Worm (Caenorhabditis elegans): ENCODE results near the gene F16B4.5.

The F16B4.5 gene

DNA sequence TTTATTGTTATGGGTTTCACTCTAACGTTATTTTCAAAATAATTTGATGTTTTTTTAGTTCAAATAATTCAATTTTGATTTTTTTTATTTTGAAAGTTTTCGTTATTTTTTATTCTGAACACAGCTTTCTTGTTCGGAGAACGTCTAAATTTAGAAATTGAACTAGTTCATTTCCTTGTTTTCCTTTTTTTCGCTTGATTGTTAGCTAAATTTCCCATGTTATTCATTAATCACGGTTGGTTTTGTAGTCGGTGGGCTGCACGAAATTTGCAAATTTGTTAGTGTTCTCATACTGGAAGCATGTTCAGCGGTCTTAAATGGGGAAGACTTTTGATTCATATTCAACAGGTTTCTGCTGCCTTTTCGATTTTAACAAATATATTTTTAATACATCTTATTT is 47.6 kb downstream of the F16B4.5 start, which contains the start of gene str-222:
str-222 (plus strand) TSS at position 301 of the 400 bp plus-strand sequence.
- TF ChIP-seq T26A5.8 (tag; optimal IDR thresholded peaks at IDR 0.05) (no peak), hmg-1.2 (GFP tag; IDR thresholded peaks at IDR 0.05) (no peak), him-1 (tag; optimal IDR thresholded peaks at IDR 0.05) (no peak), ztf-28 (GFP tag; IDR thresholded peaks at IDR 0.05) (no peak), ztf-18 (tag; optimal IDR thresholded peaks at IDR 0.05) (no peak), B0019.2 (GFP tag; conservative IDR thresholded peaks at IDR 0.05) (no peak), lsy-27 (tag; optimal IDR thresholded peaks at IDR 0.05; ENCODE audit: borderline replicate concordance, insufficient read depth) (no peak), ekl-4 (GFP tag; IDR thresholded peaks at IDR 0.05) (no peak), F10E7.11 (tag; optimal IDR thresholded peaks at IDR 0.05) (no peak)

- no peak for TF ChIP-seq Y53G8AR.9 (GFP tag; conservative IDR thresholded peaks at IDR 0.05)
- no peak for TF ChIP-seq ztf-28 (GFP tag; IDR thresholded peaks at IDR 0.05)
- TF ChIP-seq T07F8.4 (tag; optimal IDR thresholded peaks at IDR 0.05), result no peak
- TF ChIP-seq aptf-3 (GFP tag; IDR thresholded peaks at IDR 0.05), result no peak
- no peak for TF ChIP-seq atf-7 (tag; optimal IDR thresholded peaks at IDR 0.05)
- TF ChIP-seq C06A6.2 (GFP tag; conservative IDR thresholded peaks at IDR 0.05), result no peak
- TF ChIP-seq F39B2.1 (GFP tag; IDR thresholded peaks at IDR 0.05), result no peak
- no peak for TF ChIP-seq somi-1 (GFP tag; optimal IDR thresholded peaks at IDR 0.05)
- no peak for TF ChIP-seq sptf-2 (GFP tag; optimal IDR thresholded peaks at IDR 0.05)
- TF ChIP-seq bed-1 (GFP tag; IDR thresholded peaks at IDR 0.05), result no peak
- no peak for TF ChIP-seq zfh-2 (GFP tag; conservative IDR thresholded peaks at IDR 0.05)
- TF ChIP-seq lsy-27 (tag; optimal IDR thresholded peaks at IDR 0.05; ENCODE audit: borderline replicate concordance, insufficient read depth), result no peak
- TF ChIP-seq rec-8 (tag; optimal IDR thresholded peaks at IDR 0.05), result no peak
- no peak for TF ChIP-seq mes-4 (tag; optimal IDR thresholded peaks at IDR 0.05)
These were observed 51.8 kb downstream of the F16B4.5 start, which contains the start of gene str-221 for ce11 chrV:1640008-1640407. Gene str-221 (plus strand): TSS chrV:1640308.

All from whole organism, young adult.